Worm (Caenorhabditis elegans) whole organism, L1 larva: ENCODE measurements around the gene evl-14.
A peak's percentile ranks its signal among the peaks of the same experiment; 100 is the strongest.

ENCODE experiments used
- C04F5.9 ChIP-seq: sonication (generic microtip); optimal IDR thresholded peaks from 2 replicates; lab custom pipeline; 2016; ENCODE audit warnings: missing genetic modification characterization, missing compliant biosample characterization
- aha-1 ChIP-seq: fragments of 150-350 bp; optimal IDR thresholded peaks from 2 replicates; lab custom pipeline; 2014; ENCODE audit warnings: missing biosample characterization, missing genetic modification characterization
- aly-2 ChIP-seq: fragments of 150-350 bp; optimal IDR thresholded peaks from 2 replicates; lab custom pipeline; 2014; ENCODE audit warnings: missing biosample characterization, missing genetic modification characterization
- blmp-1 ChIP-seq: fragments of 150-350 bp; optimal IDR thresholded peaks from 2 replicates; lab custom pipeline; 2014; ENCODE audit warnings: missing biosample characterization, missing genetic modification characterization
- ceh-8 ChIP-seq: fragments of 200-800 bp; sonication (Bioruptor generic); optimal IDR thresholded peaks from 2 replicates; lab custom pipeline; 2018; ENCODE audit warnings: mild to moderate bottlenecking, missing genetic modification characterization, moderate library complexity, missing compliant biosample characterization
- ceh-82 ChIP-seq, 3 experiments: fragments of 150-350 bp in 1 of 3; sonication (generic microtip) in 2 of 3; optimal IDR thresholded peaks; 2 replicates each; lab custom pipeline; 2014 to 2017; ENCODE audit warnings: missing biosample characterization in 3 of 3, missing genetic modification characterization in 3 of 3
- ceh-88 ChIP-seq: fragments of 200-800 bp; sonication (Bioruptor generic); IDR thresholded peaks from 2 replicates; pipeline ENCODE4 v1.3.6; 2022; ENCODE audit warnings: missing genetic modification characterization, missing compliant biosample characterization
- ces-1 ChIP-seq: fragments of 150-350 bp; optimal IDR thresholded peaks from 2 replicates; lab custom pipeline; 2014; ENCODE audit warnings: missing biosample characterization, missing genetic modification reagents, missing genetic modification characterization
- dsc-1 ChIP-seq: sonication (generic microtip); optimal IDR thresholded peaks from 2 replicates; lab custom pipeline; 2016; ENCODE audit warnings: mild to moderate bottlenecking, missing genetic modification characterization, missing compliant biosample characterization
- egl-13 ChIP-seq: sonication (generic microtip); optimal IDR thresholded peaks from 2 replicates; lab custom pipeline; 2016; ENCODE audit warnings: missing genotype, missing genetic modification reagents, missing genetic modification characterization, missing compliant biosample characterization
- elt-3 ChIP-seq, 6 experiments: fragments of 150-350 bp in 1 of 6; sonication (generic microtip); optimal IDR thresholded peaks; 2 replicates each; lab custom pipeline; 2017 to 2018; ENCODE audit warnings: missing biosample characterization in 6 of 6, missing genetic modification characterization in 6 of 6, inconsistent platforms in 1 of 6
- ets-5 ChIP-seq: fragments of 200-800 bp; sonication (Bioruptor generic); IDR thresholded peaks from 2 replicates; pipeline ENCODE4 v1.3.6; 2022; ENCODE audit warnings: missing genetic modification characterization, missing compliant biosample characterization
- fkh-10 ChIP-seq: sonication (generic microtip); optimal IDR thresholded peaks from 2 replicates; lab custom pipeline; 2017; ENCODE audit warnings: missing biosample characterization, missing genetic modification reagents, missing genetic modification characterization
- fos-1 ChIP-seq: fragments of 150-350 bp; optimal IDR thresholded peaks from 2 replicates; lab custom pipeline; 2014; ENCODE audit warnings: missing biosample characterization, missing genetic modification characterization
- grh-1 ChIP-seq: fragments of 200-800 bp; sonication (Bioruptor generic); IDR thresholded peaks from 2 replicates; pipeline ENCODE4 v1.3.6; 2022; ENCODE audit warnings: missing genetic modification reagents, missing genetic modification characterization, missing compliant biosample characterization
- hlh-4 ChIP-seq: sonication (generic microtip); optimal IDR thresholded peaks from 2 replicates; lab custom pipeline; 2016; ENCODE audit warnings: mild to moderate bottlenecking, missing genetic modification characterization, missing compliant biosample characterization
- hpl-2 ChIP-seq: fragments of 150-350 bp; optimal IDR thresholded peaks from 2 replicates; lab custom pipeline; 2014; ENCODE audit warnings: missing biosample characterization, missing genetic modification reagents, missing genetic modification characterization
- lin-13 ChIP-seq: fragments of 150-350 bp; optimal IDR thresholded peaks from 2 replicates; lab custom pipeline; 2014; ENCODE audit warnings: missing biosample characterization, missing genetic modification reagents, missing genetic modification characterization
- lin-15B ChIP-seq: fragments of 150-350 bp; sonication (generic microtip); optimal IDR thresholded peaks from 3 replicates; lab custom pipeline; 2014; ENCODE audit warnings: missing biosample characterization, missing genetic modification characterization
- lin-35 ChIP-seq, 2 experiments: fragments of 150-350 bp; optimal IDR thresholded peaks; 2 replicates each; lab custom pipeline; 2014; ENCODE audit warnings: missing biosample characterization in 2 of 2, missing genetic modification characterization in 2 of 2, missing genetic modification reagents in 2 of 2
- lin-39 ChIP-seq: fragments of 150-350 bp; optimal IDR thresholded peaks from 2 replicates; lab custom pipeline; 2014; ENCODE audit warnings: missing biosample characterization, missing genetic modification reagents, missing genetic modification characterization
- lsy-2 ChIP-seq, 2 experiments: fragments of 150-350 bp; optimal IDR thresholded peaks; 2 replicates each; lab custom pipeline; 2014; ENCODE audit warnings: missing biosample characterization in 2 of 2, missing genetic modification characterization in 2 of 2
- mab-9 ChIP-seq: fragments of 200-800 bp; sonication (Bioruptor generic); IDR thresholded peaks from 2 replicates; pipeline ENCODE4 v1.3.6; 2022; ENCODE audit warnings: missing genetic modification reagents, missing genetic modification characterization, missing compliant biosample characterization
- mdl-1 ChIP-seq, 2 experiments: fragments of 150-350 bp; optimal IDR thresholded peaks; 2 replicates each; lab custom pipeline; 2014 to 2017; ENCODE audit warnings: missing biosample characterization in 2 of 2, missing genetic modification characterization in 2 of 2, inconsistent platforms in 1 of 2
- mep-1 ChIP-seq: fragments of 150-350 bp; optimal IDR thresholded peaks from 2 replicates; lab custom pipeline; 2014; ENCODE audit warnings: missing biosample characterization, missing genetic modification characterization
- nhr-19 ChIP-seq: fragments of 200-800 bp; sonication (Bioruptor generic); conservative IDR thresholded peaks from 2 replicates; pipeline ENCODE4 v1.3.6; 2022; ENCODE audit warnings: missing genetic modification characterization, missing compliant biosample characterization
- nhr-20 ChIP-seq: sonication (generic microtip); optimal IDR thresholded peaks from 2 replicates; lab custom pipeline; 2016; ENCODE audit warnings: mild to moderate bottlenecking, missing genetic modification characterization, missing compliant biosample characterization
- nhr-28 ChIP-seq: fragments of 150-350 bp; optimal IDR thresholded peaks from 2 replicates; lab custom pipeline; 2014; ENCODE audit warnings: missing biosample characterization, missing genetic modification characterization
- nhr-47 ChIP-seq: sonication (generic microtip); optimal IDR thresholded peaks from 2 replicates; lab custom pipeline; 2016; ENCODE audit warnings: mild to moderate bottlenecking, missing genetic modification characterization, moderate library complexity, missing compliant biosample characterization
- nhr-71 ChIP-seq: sonication (generic microtip); optimal IDR thresholded peaks from 2 replicates; lab custom pipeline; 2016; ENCODE audit warnings: mild to moderate bottlenecking, missing genetic modification characterization, moderate library complexity, missing compliant biosample characterization
- nhr-76 ChIP-seq: sonication (generic microtip); optimal IDR thresholded peaks from 2 replicates; lab custom pipeline; 2017; ENCODE audit warnings: missing biosample characterization, missing genetic modification characterization
- nhr-85 ChIP-seq: sonication (generic microtip); peaks from one replicate; lab custom pipeline; 2016; ENCODE audit warnings: missing genetic modification characterization, inconsistent platforms, missing compliant biosample characterization
- nhr-90 ChIP-seq: sonication (generic microtip); optimal IDR thresholded peaks from 2 replicates; lab custom pipeline; 2016; ENCODE audit warnings: mild to moderate bottlenecking, missing genetic modification characterization, missing compliant biosample characterization; ENCODE audit not compliant: poor library complexity
- pqm-1 ChIP-seq: sonication (generic microtip); optimal IDR thresholded peaks from 3 replicates; lab custom pipeline; 2017; ENCODE audit warnings: missing biosample characterization, missing genetic modification characterization
- rnt-1 ChIP-seq: sonication (generic microtip); optimal IDR thresholded peaks from 2 replicates; lab custom pipeline; 2016; ENCODE audit warnings: mild to moderate bottlenecking, missing genetic modification characterization, moderate library complexity, missing compliant biosample characterization
- snpc-4 ChIP-seq: fragments of 150-350 bp; optimal IDR thresholded peaks from 2 replicates; lab custom pipeline; 2014; ENCODE audit warnings: missing biosample characterization, missing genetic modification characterization
- snu-23 ChIP-seq: sonication (generic microtip); optimal IDR thresholded peaks from 2 replicates; lab custom pipeline; 2016; ENCODE audit warnings: missing genetic modification characterization, missing compliant biosample characterization
- sox-4 ChIP-seq: sonication (generic microtip); optimal IDR thresholded peaks from 2 replicates; lab custom pipeline; 2016; ENCODE audit warnings: missing genetic modification characterization, missing compliant biosample characterization
- sup-37 ChIP-seq: fragments of 200-800 bp; sonication (Bioruptor generic); optimal IDR thresholded peaks from 2 replicates; lab custom pipeline; 2018; ENCODE audit warnings: mild to moderate bottlenecking, missing genetic modification characterization, missing compliant biosample characterization
- swsn-7 ChIP-seq: sonication (generic microtip); optimal IDR thresholded peaks from 2 replicates; lab custom pipeline; 2016; ENCODE audit warnings: missing genetic modification characterization, missing compliant biosample characterization
- tbx-2 ChIP-seq: sonication (generic microtip); optimal IDR thresholded peaks from 2 replicates; lab custom pipeline; 2016; ENCODE audit warnings: missing genetic modification characterization, missing compliant biosample characterization
- unc-130 ChIP-seq: fragments of 150-350 bp; optimal IDR thresholded peaks from 2 replicates; lab custom pipeline; 2017; ENCODE audit warnings: missing biosample characterization, missing genetic modification characterization, inconsistent platforms
- unc-62 ChIP-seq: fragments of 150-350 bp; optimal IDR thresholded peaks from 2 replicates; lab custom pipeline; 2014; ENCODE audit warnings: missing biosample characterization, missing genetic modification reagents, missing genetic modification characterization
- unc-98 ChIP-seq: fragments of 200-800 bp; sonication (Bioruptor generic); IDR thresholded peaks from 2 replicates; pipeline ENCODE4 v1.3.6; 2022; ENCODE audit warnings: missing genetic modification characterization, missing compliant biosample characterization
- xbp-1 ChIP-seq: sonication (generic microtip); optimal IDR thresholded peaks from 2 replicates; lab custom pipeline; 2016; ENCODE audit warnings: missing genetic modification characterization, missing compliant biosample characterization
- zag-1 ChIP-seq: fragments of 150-350 bp; optimal IDR thresholded peaks from 2 replicates; lab custom pipeline; 2014; ENCODE audit warnings: missing biosample characterization, missing genetic modification characterization
- zip-4 ChIP-seq: fragments of 200-800 bp; sonication (Bioruptor generic); optimal IDR thresholded peaks from 2 replicates; lab custom pipeline; 2018; ENCODE audit warnings: mild to moderate bottlenecking, missing genetic modification characterization, moderate library complexity, missing compliant biosample characterization
- ztf-11 ChIP-seq, 2 experiments: sonication (generic microtip); optimal IDR thresholded peaks; 2 replicates each; lab custom pipeline; 2016 to 2017; ENCODE audit warnings: missing genetic modification characterization in 2 of 2, missing biosample characterization in 1 of 2, missing compliant biosample characterization in 1 of 2

evl-14 gene

DNA sequence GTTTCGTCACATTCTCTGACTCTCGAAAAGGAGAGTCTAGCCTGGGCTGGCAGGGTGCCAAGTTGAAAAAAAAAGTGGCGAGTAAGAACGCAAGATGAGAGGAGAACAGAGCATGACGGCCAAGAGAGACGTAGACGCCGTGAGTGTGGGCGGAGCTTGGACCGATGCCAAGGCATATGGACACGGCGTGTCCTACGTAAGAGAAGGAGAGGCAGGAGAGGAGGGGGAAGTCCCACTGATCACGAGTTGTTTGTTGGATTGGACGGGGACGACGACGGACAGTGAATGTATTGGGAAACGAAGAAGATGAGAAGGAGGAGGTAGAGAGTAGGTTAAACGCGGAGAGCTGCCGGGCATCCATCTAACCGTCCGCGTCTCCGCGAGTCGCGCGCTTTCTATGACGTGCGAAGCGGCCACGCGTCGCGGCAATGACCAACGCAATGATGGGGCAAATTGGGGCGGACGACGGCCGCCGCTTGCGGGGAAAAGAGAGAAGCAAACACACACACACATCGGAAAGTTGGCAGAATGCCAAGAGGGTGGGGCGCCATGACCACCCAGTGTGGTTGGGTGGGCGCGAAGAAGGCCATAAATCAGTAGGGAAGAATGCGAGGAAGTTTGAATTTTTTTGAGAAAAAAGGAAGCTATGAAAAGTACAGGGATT lies 30.8 kb downstream of the evl-14 start (continued):
- TF ChIP-seq hpl-2 (GFP tag; lab: Kevin White, UChicago) (peak; percentile 70), blmp-1 (tag; lab: Kevin White, UChicago) (peak; percentile 65), zag-1 (tag; lab: Kevin White, UChicago) (peak; percentile 77), ceh-8 (GFP tag; lab: Kevin White, UChicago) (peak; percentile 97), lin-15B (peak; percentile 48), unc-98 (GFP tag; lab: Robert Waterston, UW) (peak; percentile 77)

DNA sequence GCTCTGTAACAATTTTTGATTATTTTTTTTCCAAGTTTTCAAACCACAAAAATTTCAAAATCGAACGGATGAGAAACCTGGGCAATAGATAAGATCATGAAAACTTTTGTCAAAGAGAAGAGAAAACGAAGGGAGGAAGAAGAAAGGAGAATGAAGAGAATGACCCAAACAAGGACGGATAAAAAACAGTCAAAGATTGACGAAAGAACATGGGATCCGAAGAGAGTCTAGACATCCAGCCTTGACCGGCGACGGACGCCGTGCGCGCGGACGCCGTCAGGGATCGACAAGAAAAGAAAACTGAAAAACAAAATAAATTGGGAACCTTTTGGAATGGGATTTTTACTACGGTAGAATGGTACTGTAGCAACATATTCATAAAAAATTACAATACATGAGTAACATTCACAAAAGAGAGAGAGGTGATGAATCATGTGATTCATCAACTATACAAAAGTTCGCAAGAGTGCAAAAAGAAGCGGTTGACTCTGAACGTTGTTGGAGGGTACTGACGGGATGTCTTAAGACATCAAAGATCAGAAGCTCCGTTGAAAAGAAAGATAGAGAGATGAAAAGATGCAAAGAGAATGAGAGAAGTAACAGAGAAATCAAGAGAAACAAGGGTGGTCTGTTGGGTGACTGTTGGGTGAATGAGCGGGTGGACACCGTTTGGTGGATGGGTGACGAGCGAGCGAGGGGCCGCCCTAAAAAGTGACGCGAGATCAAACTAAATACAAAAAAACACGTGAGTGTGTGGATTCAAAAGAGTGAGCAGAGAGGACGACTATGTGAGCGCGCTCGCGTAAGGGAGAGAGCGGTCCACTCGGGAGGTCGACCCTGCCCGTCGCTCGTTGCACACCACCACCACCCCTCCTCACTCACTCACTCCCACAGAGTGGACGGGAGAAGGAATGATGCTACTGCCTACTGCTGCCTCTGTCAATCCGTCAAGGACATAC lies 32.4 kb downstream of the evl-14 start, which contains the start of gene sup-26:
sup-26 (minus strand) TSS at position 10 of the 959 bp plus-strand sequence.
- TF ChIP-seq mep-1 (peak; percentile 30), unc-62 (GFP tag; lab: Kevin White, UChicago) (no peak), nhr-28 (tag; lab: Kevin White, UChicago) (no peak), lsy-2 (tag; optimal IDR thresholded peaks at IDR 0.05; lab: Kevin White, UChicago) (peak in 1 of 2 experiments; percentile 36), blmp-1 (tag; lab: Kevin White, UChicago) (peak; percentile 87), nhr-90 (tag; lab: Kevin White, UChicago) (no peak), egl-13 (no peak), aha-1 (tag; lab: Kevin White, UChicago) (no peak), tbx-2 (tag; lab: Kevin White, UChicago) (peak; percentile 40), hlh-4 (no peak), zip-4 (GFP tag; lab: Kevin White, UChicago) (peak; percentile 13), nhr-76 (no peak), ceh-88 (no peak; the same call in 1 of the 2 replicates), lin-13 (GFP tag; lab: Kevin White, UChicago) (peak; percentile 23), nhr-85 (peak; percentile 90), snu-23 (GFP tag; lab: Kevin White, UChicago) (peak; percentile 43), ets-5 (no peak), fos-1 (no peak), swsn-7 (tag; lab: Kevin White, UChicago) (peak; percentile 49), xbp-1 (peak; percentile 17), fkh-10 (no peak), nhr-47 (tag; lab: Kevin White, UChicago) (peak; percentile 32), unc-130 (tag; lab: Kevin White, UChicago) (no peak), lin-35 (GFP tag; optimal IDR thresholded peaks at IDR 0.05; lab: Kevin White, UChicago) (peak in 1 of 2 experiments; percentile 45), mdl-1 (tag; optimal IDR thresholded peaks at IDR 0.05; lab: Kevin White, UChicago) (peak in 1 of 2 experiments; percentile 42), dsc-1 (tag; lab: Kevin White, UChicago) (peak; percentile 22), pqm-1 (tag; lab: Kevin White, UChicago) (no peak), sup-37 (GFP tag; lab: Kevin White, UChicago) (peak; percentile 19), rnt-1 (peak; percentile 41), grh-1 (GFP tag; lab: Robert Waterston, UW) (0 out of 2 replicates have a peak, but pooled peaks have one; percentile 3), nhr-20 (tag; lab: Kevin White, UChicago) (peak; percentile 24), nhr-71 (peak; percentile 68), sox-4 (peak; percentile 0), C04F5.9 (tag; lab: Kevin White, UChicago) (no peak), nhr-19 (0 out of 2 replicates have a peak, but pooled peaks have one; percentile 4), elt-3 (tag; optimal IDR thresholded peaks at IDR 0.05; lab: Kevin White, UChicago) (peak in 1 of 6 experiments; percentile 29), aly-2 (no peak), snpc-4 (tag; lab: Kevin White, UChicago) (no peak), ztf-11 (tag; optimal IDR thresholded peaks at IDR 0.05; lab: Kevin White, UChicago) (peak in 1 of 2 experiments; percentile 62), ceh-82 (tag; optimal IDR thresholded peaks at IDR 0.05; lab: Kevin White, UChicago) (peak in 1 of 3 experiments; percentile 3), ces-1 (GFP tag; lab: Kevin White, UChicago) (no peak), lin-39 (tag; lab: Kevin White, UChicago) (no peak), mab-9 (GFP tag; lab: Robert Waterston, UW) (no peak)
